Fruit fly (Drosophila melanogaster) S2 (cell line): Measurements from ENCODE around the gene CG31784.

Source experiments
- CG8478 ChIP-seq: fragments of >200 bp; optimal IDR thresholded peaks from 2 replicates; lab custom pipeline; 2018
- CTCF ChIP-seq, 2 experiments: fragments of >200 bp; optimal IDR thresholded peaks; 2 replicates each; lab custom pipeline; 2018

The CG31784 gene

DNA sequence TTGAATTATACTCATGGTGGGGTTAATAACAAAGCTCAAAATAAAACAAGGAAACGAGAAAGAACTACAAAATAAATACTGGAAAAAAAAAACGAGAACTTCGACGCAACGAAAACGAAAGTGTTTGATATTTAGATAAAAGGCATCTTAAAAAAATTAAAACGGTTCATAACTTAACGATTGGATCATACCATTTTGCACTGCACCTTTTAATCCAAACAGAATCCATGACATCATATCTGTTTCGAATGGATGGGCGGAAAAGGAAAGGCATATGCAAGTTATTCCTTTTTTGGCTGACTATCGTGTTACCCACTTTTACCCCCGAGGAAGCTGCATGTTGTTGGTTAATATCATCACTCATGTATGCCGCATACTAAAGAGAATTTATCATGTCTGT is at the start of gene CG31784:
CG31784 (minus strand) TSS at position 101 of the 400 bp plus-strand sequence.
- TF ChIP-seq CG8478 (lab: Kevin White, UChicago) (no peak), CTCF (optimal IDR thresholded peaks at IDR 0.05; lab: Kevin White, UChicago) (no peak)

DNA sequence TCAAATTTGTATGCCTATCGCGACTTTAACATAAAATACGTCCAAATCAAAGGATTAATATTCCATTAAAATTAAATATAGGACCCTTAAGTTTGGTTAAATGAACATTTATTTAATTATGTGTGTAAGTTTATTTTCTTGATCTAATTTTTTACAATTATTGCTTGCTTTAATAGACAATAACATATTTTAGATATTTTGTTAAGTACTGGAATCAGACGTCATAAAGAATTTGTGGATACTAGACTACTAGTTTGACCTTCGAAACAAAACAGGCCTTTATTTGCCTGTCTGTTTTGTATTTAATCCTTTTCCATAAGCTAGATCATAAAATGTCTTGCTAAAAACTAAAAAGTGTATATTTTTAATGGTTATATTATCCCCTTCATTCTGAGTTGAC is 47.4 kb upstream of the CG31784 start, which contains the start of gene CG34169:
CG34169 (plus strand) TSS at position 301 of the 400 bp plus-strand sequence.
- TF ChIP-seq CG8478 (lab: Kevin White, UChicago) (no peak), CTCF (optimal IDR thresholded peaks at IDR 0.05; lab: Kevin White, UChicago) (no peak)

DNA sequence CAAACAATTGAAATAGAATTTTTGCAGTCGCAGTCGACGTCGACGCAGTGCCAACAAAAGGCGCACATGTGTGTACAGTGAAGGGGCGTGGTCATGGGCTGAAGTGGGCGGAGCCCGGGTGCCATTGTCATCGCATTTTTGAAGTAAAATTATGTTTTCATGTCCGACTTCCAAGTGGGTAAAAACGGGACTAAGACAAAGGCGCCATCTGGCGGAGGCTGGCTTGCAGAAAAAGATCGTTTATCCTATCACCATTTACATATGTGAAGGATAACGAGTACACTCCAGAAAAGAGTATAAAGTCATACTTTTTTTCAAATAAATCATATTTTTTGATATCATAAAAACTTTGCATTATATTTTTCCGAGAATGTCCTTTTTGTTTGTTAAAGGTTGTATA is 37.6 kb upstream of the CG31784 start:
- TF ChIP-seq CG8478 (lab: Kevin White, UChicago), result no peak
- peak; percentile 64 to 73 for TF ChIP-seq CTCF (optimal IDR thresholded peaks at IDR 0.05; lab: Kevin White, UChicago)

DNA sequence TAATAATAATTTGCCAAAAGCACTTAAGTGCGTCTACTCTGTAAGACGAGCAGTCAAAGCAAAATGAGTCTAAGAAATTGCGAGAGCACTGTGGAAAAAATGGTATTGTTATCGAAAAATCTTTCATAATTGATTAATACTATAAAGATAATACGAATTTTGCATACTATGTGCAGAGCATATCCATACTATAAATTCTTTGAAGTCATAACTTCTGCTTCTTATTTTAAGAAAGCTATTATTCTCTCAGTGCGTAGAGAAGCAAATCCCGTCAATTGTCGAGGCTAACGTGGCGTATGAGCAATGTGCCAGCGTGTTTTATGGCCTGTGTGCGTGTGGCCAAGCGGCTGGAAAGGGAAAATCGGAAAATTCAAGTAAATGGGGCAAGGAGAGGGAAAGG is 33.9 kb upstream of the CG31784 start:
- TF ChIP-seq CG8478 (lab: Kevin White, UChicago), result no peak
- no peak for TF ChIP-seq CTCF (optimal IDR thresholded peaks at IDR 0.05; lab: Kevin White, UChicago)

DNA sequence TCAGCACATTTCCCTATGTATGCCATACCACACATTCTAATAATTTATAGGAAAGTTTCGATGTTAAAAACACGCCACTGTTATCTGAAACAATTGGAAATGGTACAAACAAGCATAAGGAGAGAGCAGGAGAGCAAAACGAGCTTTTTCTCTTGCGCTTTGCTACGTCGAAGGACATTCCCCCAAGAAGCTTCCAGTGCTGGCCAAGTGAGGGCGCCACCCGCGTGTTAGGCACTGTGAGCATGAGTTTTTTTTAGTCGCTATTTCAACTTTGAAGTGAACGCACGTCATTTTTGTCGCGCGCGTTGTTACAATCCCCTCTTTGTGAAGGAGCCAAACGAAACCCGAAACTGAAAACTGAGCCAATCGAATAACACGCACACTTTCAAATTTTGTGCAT is 5.0 kb upstream of the CG31784 start, which contains the start of the genes CG34106 and beat-IIIa:
CG34106 (plus strand) TSS at position 230 of the 400 bp plus-strand sequence.
beat-IIIa (plus strand) TSS at position 230 of the 400 bp plus-strand sequence.
- TF ChIP-seq CG8478 (lab: Kevin White, UChicago), result no peak
- peak; percentile 64 to 72 for TF ChIP-seq CTCF (optimal IDR thresholded peaks at IDR 0.05; lab: Kevin White, UChicago)

DNA sequence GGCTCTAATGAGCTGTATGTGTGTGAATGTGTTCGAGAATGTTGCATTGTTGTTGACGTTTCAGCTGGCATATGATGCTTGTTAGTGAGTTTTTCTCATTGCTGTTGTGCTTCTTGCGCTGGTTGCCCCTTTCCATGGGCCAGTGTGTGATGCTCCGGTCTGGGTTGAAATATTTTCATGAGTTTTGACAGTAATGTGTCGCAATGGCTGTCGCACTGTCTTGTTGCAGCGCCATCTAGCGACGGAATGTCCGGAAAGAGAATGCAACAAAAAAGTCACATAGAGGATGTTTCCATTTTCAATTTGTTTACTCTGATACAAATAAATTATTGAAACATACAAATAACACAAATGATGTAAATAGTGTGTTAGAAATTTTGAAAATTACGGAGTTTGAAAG is 33.0 kb downstream of the CG31784 start:
- TF ChIP-seq CG8478 (lab: Kevin White, UChicago) (no peak), CTCF (optimal IDR thresholded peaks at IDR 0.05; lab: Kevin White, UChicago) (peak; percentile 56 to 63)

DNA sequence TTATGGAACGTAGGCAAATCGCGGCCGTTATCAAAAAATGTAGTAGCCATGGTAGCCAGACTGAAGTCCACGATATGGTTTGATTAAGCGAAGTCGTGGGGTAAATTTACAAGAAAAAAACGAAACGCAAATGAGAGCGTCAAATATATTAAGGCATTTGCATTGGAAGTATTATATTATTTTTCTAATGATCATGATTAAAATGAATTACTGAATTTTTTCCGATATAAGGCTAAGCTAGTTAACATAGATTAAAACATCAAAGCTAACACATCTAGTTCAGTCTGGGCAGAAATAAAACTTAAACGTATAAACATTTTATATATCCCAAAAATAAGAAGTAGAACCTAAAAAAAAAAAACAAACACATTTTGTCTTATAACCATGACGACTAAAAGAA is 38.4 kb downstream of the CG31784 start, which contains the start of gene CG12620:
CG12620 (plus strand) TSS at position 301 of the 400 bp plus-strand sequence.
- TF ChIP-seq CTCF (optimal IDR thresholded peaks at IDR 0.05; lab: Kevin White, UChicago), result no peak
- no peak for TF ChIP-seq CG8478 (lab: Kevin White, UChicago)
